Fruit fly (Drosophila melanogaster) Kc167 (cell line): ENCODE measurements around the gene CG10338.

Source experiments
- Myc ChIP-seq: fragments of >200 bp; optimal IDR thresholded peaks from 2 replicates; lab custom pipeline; 2017; ENCODE audit warnings: missing external identifiers
- Sin3A ChIP-seq: fragments of >200 bp; optimal IDR thresholded peaks from 2 replicates; lab custom pipeline; 2018; ENCODE audit warnings: missing external identifiers
- h ChIP-seq: fragments of >200 bp; optimal IDR thresholded peaks from 3 replicates; lab custom pipeline; 2018; ENCODE audit warnings: missing external identifiers
- insv ChIP-seq: fragments of >200 bp; optimal IDR thresholded peaks from 3 replicates; lab custom pipeline; 2018; ENCODE audit warnings: missing external identifiers
- psq ChIP-seq: fragments of >200 bp; optimal IDR thresholded peaks from 2 replicates; lab custom pipeline; 2017; ENCODE audit warnings: missing external identifiers
- ttk ChIP-seq: sonication (Bioruptor generic); optimal IDR thresholded peaks from 2 replicates; lab custom pipeline; 2017; ENCODE audit warnings: missing external identifiers

Gene CG10338

DNA sequence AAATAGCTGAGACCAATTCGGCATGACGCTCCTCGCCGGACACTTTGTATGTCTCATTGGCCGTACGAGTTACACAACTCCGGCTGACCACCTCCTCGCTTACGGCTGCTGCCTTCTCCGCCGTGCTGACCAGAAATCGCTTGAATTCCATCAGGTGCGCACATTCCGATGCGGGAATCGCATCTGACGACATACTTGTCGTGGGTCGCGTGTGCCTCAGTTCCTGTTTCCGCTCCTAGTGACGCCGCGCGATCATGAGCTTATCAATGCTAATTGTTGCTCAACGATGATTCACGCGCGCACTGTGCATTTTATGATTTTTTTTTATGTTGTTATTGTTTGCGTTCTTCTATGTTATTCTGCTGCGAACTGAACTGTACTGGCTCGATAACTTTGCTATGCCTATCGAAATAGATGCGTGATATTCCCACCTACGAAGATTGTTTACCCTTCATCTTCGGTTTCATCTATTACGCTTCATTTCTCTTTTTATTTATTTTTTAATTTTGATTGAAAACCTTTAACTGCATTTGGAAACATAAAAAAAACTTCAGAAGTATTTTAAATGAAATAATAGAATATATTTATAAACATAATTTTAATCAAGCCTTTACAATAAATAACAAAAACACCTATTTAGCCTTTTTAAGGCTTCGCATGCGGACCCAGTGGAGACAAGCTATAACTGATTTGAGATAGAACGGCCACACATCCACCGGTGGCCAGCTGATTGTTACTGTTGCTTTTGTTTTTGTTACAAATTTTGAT is 7.4 kb downstream of the CG10338 start, which contains the start of the genes CG10376 and CG10343:
TSS of gene CG10376 (minus strand) at position 385 of the 768 bp plus-strand sequence.
TSS of gene CG10343 (plus strand) at position 753 of the 768 bp plus-strand sequence.
- no peak for TF ChIP-seq psq (lab: Kevin White, UChicago)
- no peak for TF ChIP-seq Myc
- TF ChIP-seq h, result no peak
- TF ChIP-seq ttk (lab: Kevin White, UChicago), result no peak
- TF ChIP-seq insv (lab: Kevin White, UChicago), result no peak
- TF ChIP-seq Sin3A (lab: Kevin White, UChicago), result no peak

DNA sequence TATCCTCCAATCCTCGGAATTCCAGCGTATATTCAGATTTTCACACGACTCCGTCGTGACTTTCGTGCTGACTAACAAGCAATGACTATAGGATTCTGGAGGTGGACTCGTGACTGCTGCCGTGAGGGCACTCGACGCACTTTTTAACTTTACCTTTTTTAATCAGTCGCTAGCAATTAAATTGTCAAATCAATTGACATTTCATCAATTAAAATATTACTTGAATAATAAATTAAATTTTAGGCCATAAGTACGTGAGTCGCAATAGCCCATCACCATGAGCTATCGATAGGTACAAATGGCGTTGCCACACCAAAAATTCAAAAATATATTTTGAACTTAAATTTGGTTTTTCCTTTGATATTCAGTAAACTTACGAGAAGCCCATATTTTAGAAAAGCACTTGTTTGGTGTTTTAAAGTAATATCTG is 10.2 kb downstream of the CG10338 start, which contains the start of gene Jwa:
TSS of gene Jwa (minus strand) at position 87 of the 430 bp plus-strand sequence.
- TF ChIP-seq h (no peak), psq (lab: Kevin White, UChicago) (no peak)

dm6 chr2L:18707844-18708238 is 12.4 kb downstream of the CG10338 start:
- TF ChIP-seq h (no peak), Sin3A (lab: Kevin White, UChicago) (no peak), ttk (lab: Kevin White, UChicago) (no peak), Myc (no peak), insv (lab: Kevin White, UChicago) (no peak), psq (lab: Kevin White, UChicago) (no peak)

DNA sequence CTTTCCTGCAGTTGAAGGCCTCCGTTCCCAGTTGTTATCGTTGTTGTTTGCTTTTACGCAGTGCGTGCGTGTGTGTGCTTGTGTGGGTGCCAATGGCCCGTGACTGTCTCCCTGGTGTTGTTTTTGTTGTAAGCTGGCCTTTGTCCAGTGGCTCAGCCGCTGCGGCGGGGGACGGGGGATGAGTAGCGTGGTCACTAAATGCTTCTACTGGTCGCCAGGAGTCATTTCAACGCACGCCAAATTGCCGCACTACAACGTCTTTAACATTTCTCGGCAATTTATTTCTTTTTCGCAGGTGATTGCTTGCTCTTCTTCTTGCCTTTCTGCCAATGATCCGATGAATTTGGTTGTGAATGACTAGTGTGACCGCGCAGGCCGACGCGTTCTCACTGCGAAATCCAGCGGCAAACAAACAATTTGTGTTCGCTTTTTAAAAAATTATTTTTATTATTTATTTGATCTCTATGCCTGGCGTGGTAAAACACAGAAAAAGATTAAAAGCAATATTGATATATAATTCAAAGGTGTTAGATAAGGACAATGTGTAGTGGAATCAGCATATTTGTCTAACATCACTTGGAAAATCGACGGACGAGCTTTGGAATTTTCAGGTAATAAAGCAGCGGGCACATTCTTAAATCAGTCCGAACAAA is 12.9 kb downstream of the CG10338 start, which contains the start of the genes Faf2 and Grip71:
TSS of gene Faf2 (minus strand) at position 450 of the 653 bp plus-strand sequence.
TSS of gene Grip71 (plus strand) at position 608 of the 653 bp plus-strand sequence.
- TF ChIP-seq psq (lab: Kevin White, UChicago), result no peak
- no peak for TF ChIP-seq insv (lab: Kevin White, UChicago)
- TF ChIP-seq Sin3A (lab: Kevin White, UChicago), result no peak
- no peak for TF ChIP-seq Myc
- no peak for TF ChIP-seq ttk (lab: Kevin White, UChicago)
- no peak for TF ChIP-seq h

- no peak for TF ChIP-seq h
- TF ChIP-seq Sin3A (lab: Kevin White, UChicago), result no peak
- no peak for TF ChIP-seq Myc
- no peak for TF ChIP-seq ttk (lab: Kevin White, UChicago)
- no peak for TF ChIP-seq psq (lab: Kevin White, UChicago)
- no peak for TF ChIP-seq insv (lab: Kevin White, UChicago)
These were observed 18.2 kb downstream of the CG10338 start, which contains the start of gene Irk3 for dm6 chr2L:18713686-18714085. Gene Irk3 (minus strand): TSS chr2L:18713748.

DNA sequence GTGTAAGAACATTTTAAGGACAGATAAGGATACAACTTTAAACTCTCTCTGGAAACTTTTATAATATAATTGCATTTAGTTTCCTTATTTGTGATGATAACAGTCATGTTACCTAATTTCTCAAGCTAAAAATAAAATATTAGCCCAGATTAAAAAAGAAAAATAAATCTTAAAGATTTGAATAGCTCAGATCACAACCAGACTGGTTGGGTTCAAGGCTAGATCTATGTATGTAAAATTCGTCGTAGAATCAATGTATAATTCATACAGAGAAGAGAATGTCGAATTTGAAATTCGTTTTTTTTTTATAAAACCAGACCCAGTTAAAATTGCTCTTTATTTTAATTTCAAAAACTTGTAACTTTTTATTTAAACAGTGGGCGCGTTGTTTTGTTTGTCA is 18.6 kb downstream of the CG10338 start:
- TF ChIP-seq insv (lab: Kevin White, UChicago), result no peak
- no peak for TF ChIP-seq psq (lab: Kevin White, UChicago)
- no peak for TF ChIP-seq Sin3A (lab: Kevin White, UChicago)
- no peak for TF ChIP-seq ttk (lab: Kevin White, UChicago)
- no peak for TF ChIP-seq h
- TF ChIP-seq Myc, result no peak

DNA sequence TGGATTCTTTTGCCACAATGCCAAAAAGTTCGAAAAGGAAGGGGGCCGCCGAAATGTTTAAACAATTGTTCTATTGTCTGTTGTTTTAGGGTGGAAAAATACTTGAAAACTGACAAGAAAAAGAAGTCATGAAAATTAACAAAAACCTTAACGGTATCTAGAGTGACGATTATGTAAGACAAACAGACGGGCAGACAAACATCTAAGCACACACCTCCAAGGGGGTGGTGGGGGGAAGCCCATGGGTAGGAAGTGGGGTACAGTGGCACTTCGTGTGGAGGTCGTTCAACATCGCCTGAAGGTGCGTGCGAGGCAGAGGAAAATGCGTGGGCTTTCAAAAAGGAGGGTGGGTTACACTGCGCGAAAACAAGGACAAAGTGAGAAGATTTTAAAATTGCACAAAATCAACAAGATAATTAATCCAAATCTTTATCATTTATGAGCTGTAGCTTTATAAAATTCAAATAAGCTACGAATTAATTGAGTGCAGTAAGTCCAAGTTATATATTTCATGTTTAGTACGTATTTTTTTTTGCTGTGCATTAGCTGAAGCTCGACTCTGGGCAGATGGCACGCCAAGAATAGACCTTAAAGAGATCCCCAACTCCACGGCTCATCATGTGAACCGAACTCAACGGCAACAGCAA is 22.0 kb downstream of the CG10338 start:
- TF ChIP-seq Sin3A (lab: Kevin White, UChicago), result no peak

dm6 chr2L:18719583-18719982 is 24.1 kb downstream of the CG10338 start:
- TF ChIP-seq Sin3A (lab: Kevin White, UChicago) (no peak), Myc (no peak), h (no peak), insv (lab: Kevin White, UChicago) (no peak), psq (lab: Kevin White, UChicago) (no peak), ttk (lab: Kevin White, UChicago) (no peak)

DNA sequence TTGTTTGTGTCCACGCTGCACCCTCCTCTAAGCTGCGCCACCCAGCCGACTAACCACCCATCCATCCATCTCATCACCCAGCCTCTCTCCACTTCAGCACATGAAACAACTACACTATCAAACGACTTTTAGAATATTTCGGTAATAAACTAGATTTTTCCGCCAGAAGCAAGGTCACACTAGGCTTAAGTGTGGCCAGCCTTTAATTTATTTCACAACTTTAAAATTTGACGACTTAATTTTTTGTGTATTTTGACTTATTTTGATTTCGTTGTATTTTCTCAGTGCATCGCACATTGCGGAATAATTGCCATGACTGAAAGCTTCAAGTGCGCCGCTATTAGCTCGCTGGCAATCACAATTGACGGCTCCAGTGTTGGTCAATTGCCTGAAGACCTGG is 29.4 kb downstream of the CG10338 start:
- TF ChIP-seq ttk (lab: Kevin White, UChicago) (no peak), insv (lab: Kevin White, UChicago) (no peak), psq (lab: Kevin White, UChicago) (no peak), Sin3A (lab: Kevin White, UChicago) (no peak), Myc (no peak), h (no peak)

DNA sequence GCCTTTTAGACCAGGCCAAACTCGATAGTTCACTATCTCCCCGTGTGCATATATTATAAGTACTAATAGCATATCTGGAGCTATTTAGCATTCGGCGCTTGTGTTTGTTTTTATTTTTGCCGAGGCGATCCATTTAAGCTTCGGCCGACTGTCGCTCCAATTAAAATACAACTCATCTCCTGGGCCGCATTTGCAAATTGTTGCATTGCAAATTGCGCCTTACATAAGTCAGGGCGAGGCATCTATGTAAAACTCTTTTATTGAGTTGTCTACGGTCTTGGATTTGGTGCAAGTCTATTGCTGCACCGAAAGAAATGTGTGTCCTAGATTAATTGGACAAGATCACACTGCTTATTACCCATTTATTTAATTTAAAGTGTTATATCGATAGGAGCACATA is 32.5 kb downstream of the CG10338 start:
- TF ChIP-seq psq (lab: Kevin White, UChicago) (no peak), insv (lab: Kevin White, UChicago) (no peak), ttk (lab: Kevin White, UChicago) (no peak), Myc (no peak), Sin3A (lab: Kevin White, UChicago) (no peak), h (no peak)

- TF ChIP-seq Sin3A (lab: Kevin White, UChicago), result no peak
- no peak for TF ChIP-seq h
- no peak for TF ChIP-seq insv (lab: Kevin White, UChicago)
- TF ChIP-seq ttk (lab: Kevin White, UChicago), result no peak
These were observed 36.8 kb downstream of the CG10338 start, which contains the start of gene CG10348 for dm6 chr2L:18732291-18732690. Gene CG10348 (minus strand): TSS chr2L:18732524.
